Worm (Caenorhabditis elegans) whole organism, L4 larva: ENCODE results near the gene ceh-40.

Experiments
- ceh-44 ChIP-seq: fragments of 200-800 bp; sonication (Bioruptor generic); IDR thresholded peaks from 2 replicates; pipeline ENCODE4 v1.3.6; 2022; ENCODE audit warnings: missing genetic modification reagents, missing genetic modification characterization, missing compliant biosample characterization
- egl-27 ChIP-seq: sonication (generic microtip); optimal IDR thresholded peaks from 3 replicates; lab custom pipeline; 2017; ENCODE audit warnings: missing biosample characterization, missing genetic modification reagents, missing genetic modification characterization
- lin-13 ChIP-seq: fragments of 150-350 bp; optimal IDR thresholded peaks from 2 replicates; lab custom pipeline; 2014; ENCODE audit warnings: missing biosample characterization, missing genetic modification reagents, missing genetic modification characterization
- nhr-111 ChIP-seq: fragments of 200-800 bp; sonication (Bioruptor generic); optimal IDR thresholded peaks from 2 replicates; lab custom pipeline; 2018; ENCODE audit warnings: mild to moderate bottlenecking, missing genetic modification characterization, missing compliant biosample characterization
- nhr-25 ChIP-seq: sonication (generic microtip); optimal IDR thresholded peaks from 2 replicates; lab custom pipeline; 2017; ENCODE audit warnings: missing genetic modification characterization, mild to moderate bottlenecking, missing compliant biosample characterization, antibody characterized with exemption, moderate library complexity, borderline replicate concordance; ENCODE audit not compliant: insufficient read depth
- pha-4 ChIP-seq, 2 experiments: fragments of 150-350 bp in 1 of 2; fragments of 200-800 bp in 1 of 2; sonication (Bioruptor generic) in 1 of 2; IDR thresholded peaks in 1 of 2; optimal IDR thresholded peaks in 1 of 2; 2 replicates each; pipeline versions ENCODE4 v1.3.6 to Lab custom; 2014 to 2022; ENCODE audit warnings: missing genetic modification characterization in 2 of 2, missing genetic modification reagents in 2 of 2, missing biosample characterization in 1 of 2, missing compliant biosample characterization in 1 of 2
- unc-130 ChIP-seq: sonication (generic microtip); optimal IDR thresholded peaks from 2 replicates; lab custom pipeline; 2016; ENCODE audit warnings: missing genetic modification reagents, missing genetic modification characterization, missing compliant biosample characterization

- TF ChIP-seq egl-27 (no peak), lin-13 (GFP tag; lab: Kevin White, UChicago) (no peak), unc-130 (GFP tag; lab: Kevin White, UChicago) (no peak), nhr-111 (GFP tag; lab: Kevin White, UChicago) (no peak), nhr-25 (tag; lab: Kevin White, UChicago) (no peak), ceh-44 (no peak), pha-4 (GFP tag; IDR thresholded peaks at IDR 0.05; lab: Robert Waterston, UW) (no peak), pha-4 (tag; optimal IDR thresholded peaks at IDR 0.05; lab: Kevin White, UChicago) (no peak)
These were observed 11.2 kb upstream of the ceh-40 start, which contains the start of gene srd-46 for ce11 chrX:12331795-12332194.
